Worm (Caenorhabditis elegans) whole organism, L4/young adult: ENCODE data around the gene F21A3.4.

Experiments
- W03F9.2 ChIP-seq: fragments of 150-350 bp; optimal IDR thresholded peaks from 2 replicates; lab custom pipeline; 2014; ENCODE audit warnings: missing biosample characterization, missing genetic modification characterization
- him-1 ChIP-seq: sonication (generic microtip); optimal IDR thresholded peaks from 2 replicates; lab custom pipeline; 2016; ENCODE audit warnings: missing genotype, missing genetic modification reagents, missing genetic modification characterization, missing compliant biosample characterization

- no peak for TF ChIP-seq W03F9.2 (tag; lab: Kevin White, UChicago)
- TF ChIP-seq him-1 (tag; lab: Kevin White, UChicago), result no peak
These were observed 32.0 kb downstream of the F21A3.4 start for ce11 chrV:15568381-15568780.
